Worm (Caenorhabditis elegans): ENCODE results near the gene ZK1290.5.

DNA sequence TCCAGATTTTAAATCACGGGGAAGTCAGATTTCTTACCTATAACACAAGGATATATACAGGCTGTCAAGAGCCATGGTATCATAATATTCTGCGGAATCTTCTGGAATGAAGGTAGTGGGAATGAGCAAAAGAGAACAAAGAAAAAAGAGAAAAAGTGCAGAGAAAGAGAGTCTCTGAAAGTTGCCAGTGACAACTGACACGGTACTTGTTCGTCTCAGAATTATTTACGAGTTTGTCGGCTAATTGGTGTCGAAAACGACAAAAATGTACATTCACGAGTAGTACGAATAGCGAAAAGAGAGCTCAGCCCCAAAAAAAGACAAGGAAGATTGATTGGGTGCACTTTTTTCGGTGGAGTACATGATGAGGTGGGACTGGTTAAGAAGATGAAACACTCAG is 46.4 kb upstream of the ZK1290.5 start, which contains the start of gene cah-2:
- no peak for TF ChIP-seq med-1 (GFP tag; optimal IDR thresholded peaks at IDR 0.05; ENCODE audit: insufficient read depth)
- no peak for TF ChIP-seq ztf-29 (GFP tag; IDR thresholded peaks at IDR 0.05)
- TF ChIP-seq cog-1 (tag; optimal IDR thresholded peaks at IDR 0.05), result no peak

Data from whole organism, midembryonic.